Worm (Caenorhabditis elegans) whole organism, L4 larva: ENCODE measurements around the gene col-107.

Source experiments
- D1046.2 ChIP-seq: fragments of 200-800 bp; sonication (Bioruptor generic); IDR thresholded peaks from 2 replicates; pipeline ENCODE4 v1.3.6; 2022; ENCODE audit warnings: missing genetic modification characterization, missing compliant biosample characterization
- F37D6.2 ChIP-seq: sonication (generic microtip); optimal IDR thresholded peaks from 2 replicates; lab custom pipeline; 2016; ENCODE audit warnings: mild to moderate bottlenecking, missing genetic modification characterization, missing compliant biosample characterization
- F49E8.2 ChIP-seq: sonication (generic microtip); optimal IDR thresholded peaks from 2 replicates; lab custom pipeline; 2016; ENCODE audit warnings: missing compliant biosample characterization, mild to moderate bottlenecking, missing genetic modification characterization, borderline replicate concordance
- Y105C5A.15 ChIP-seq: fragments of 200-800 bp; sonication (Bioruptor generic); IDR thresholded peaks from 2 replicates; pipeline ENCODE4 v1.3.6; 2022; ENCODE audit warnings: missing genetic modification characterization, missing compliant biosample characterization
- Y75B8A.6 ChIP-seq: fragments of 200-800 bp; sonication (Bioruptor generic); IDR thresholded peaks from 2 replicates; pipeline ENCODE4 v1.3.6; 2022; ENCODE audit warnings: missing genetic modification reagents, missing genetic modification characterization, missing compliant biosample characterization
- ZK337.2 ChIP-seq: fragments of 200-800 bp; sonication (Bioruptor generic); IDR thresholded peaks from 2 replicates; pipeline ENCODE4 v1.3.6; 2022; ENCODE audit warnings: missing genetic modification reagents, missing genetic modification characterization, missing compliant biosample characterization
- aha-1 ChIP-seq: fragments of 150-350 bp; peaks from one replicate; lab custom pipeline; 2014; ENCODE audit warnings: missing biosample characterization, missing genetic modification characterization
- aly-2 ChIP-seq: sonication (generic microtip); optimal IDR thresholded peaks from 2 replicates; lab custom pipeline; 2018; ENCODE audit warnings: missing biosample characterization, missing genetic modification characterization
- ceh-32 ChIP-seq: sonication (generic microtip); optimal IDR thresholded peaks from 2 replicates; lab custom pipeline; 2016; ENCODE audit warnings: mild to moderate bottlenecking, missing genetic modification characterization, missing compliant biosample characterization; ENCODE audit not compliant: poor library complexity
- ceh-82 ChIP-seq: sonication (generic microtip); optimal IDR thresholded peaks from 2 replicates; lab custom pipeline; 2017; ENCODE audit warnings: missing biosample characterization, missing genetic modification characterization
- ctbp-1 ChIP-seq: fragments of 200-800 bp; sonication (Bioruptor generic); IDR thresholded peaks from 2 replicates; pipeline ENCODE4 v1.3.6; 2022; ENCODE audit warnings: missing genetic modification reagents, missing genetic modification characterization, missing compliant biosample characterization
- daf-12 ChIP-seq: fragments of 150-350 bp; optimal IDR thresholded peaks from 2 replicates; lab custom pipeline; 2014; ENCODE audit warnings: missing biosample characterization, missing genetic modification reagents, missing genetic modification characterization
- daf-16 ChIP-seq, 3 experiments: sonication (generic microtip); optimal IDR thresholded peaks; 2 replicates each; lab custom pipeline; 2016 to 2017; ENCODE audit warnings: missing genetic modification characterization in 3 of 3, missing genetic modification reagents in 3 of 3, mild to moderate bottlenecking in 2 of 3, missing compliant biosample characterization in 2 of 3, missing biosample characterization in 1 of 3, moderate library complexity in 1 of 3
- daf-19 ChIP-seq: fragments of 200-800 bp; sonication (Bioruptor generic); conservative IDR thresholded peaks from 2 replicates; pipeline ENCODE4 v1.3.6; 2022; ENCODE audit warnings: missing genetic modification characterization, missing compliant biosample characterization
- dmd-9 ChIP-seq: fragments of 200-800 bp; sonication (Bioruptor generic); IDR thresholded peaks from 2 replicates; pipeline ENCODE4 v1.3.6; 2022; ENCODE audit warnings: missing genetic modification reagents, missing genetic modification characterization, missing compliant biosample characterization
- dpl-1 ChIP-seq: fragments of 150-350 bp; optimal IDR thresholded peaks from 2 replicates; lab custom pipeline; 2014; ENCODE audit warnings: missing biosample characterization, missing genetic modification reagents, missing genetic modification characterization
- duxl-1 ChIP-seq: sonication (generic microtip); optimal IDR thresholded peaks from 2 replicates; lab custom pipeline; 2016; ENCODE audit warnings: mild to moderate bottlenecking, missing genetic modification characterization, moderate library complexity, missing compliant biosample characterization; ENCODE audit not compliant: poor library complexity
- dve-1 ChIP-seq: sonication (generic microtip); optimal IDR thresholded peaks from 2 replicates; lab custom pipeline; 2017; ENCODE audit warnings: antibody characterized with exemption, mild to moderate bottlenecking, missing genetic modification characterization, missing compliant biosample characterization; ENCODE audit not compliant: insufficient read depth
- fkh-10 ChIP-seq: fragments of 150-350 bp; optimal IDR thresholded peaks from 2 replicates; lab custom pipeline; 2014; ENCODE audit warnings: missing biosample characterization, missing genetic modification reagents, missing genetic modification characterization
- gei-8 ChIP-seq: fragments of 200-800 bp; sonication (Bioruptor generic); optimal IDR thresholded peaks from 2 replicates; lab custom pipeline; 2018; ENCODE audit warnings: mild to moderate bottlenecking, missing genetic modification characterization, missing compliant biosample characterization
- hif-1 ChIP-seq, 2 experiments: sonication (generic microtip); optimal IDR thresholded peaks; 2 replicates each; lab custom pipeline; 2016 to 2017; ENCODE audit warnings: missing compliant biosample characterization in 2 of 2, missing genetic modification characterization in 2 of 2, missing genetic modification reagents in 2 of 2, missing genotype in 2 of 2, mild to moderate bottlenecking in 1 of 2
- jun-1 ChIP-seq: fragments of 150-350 bp; optimal IDR thresholded peaks from 2 replicates; lab custom pipeline; 2014; ENCODE audit warnings: missing biosample characterization, missing genetic modification reagents, missing genetic modification characterization
- lim-7 ChIP-seq: fragments of 200-800 bp; sonication (Bioruptor generic); IDR thresholded peaks from 2 replicates; pipeline ENCODE4 v1.3.6; 2022; ENCODE audit warnings: missing genetic modification characterization, missing compliant biosample characterization
- lin-1 ChIP-seq: fragments of 200-800 bp; sonication (Bioruptor generic); IDR thresholded peaks from 2 replicates; pipeline ENCODE4 v1.3.6; 2022; ENCODE audit warnings: missing genetic modification reagents, missing genetic modification characterization, missing compliant biosample characterization
- lin-15B ChIP-seq: fragments of 150-350 bp; sonication (generic microtip); optimal IDR thresholded peaks from 3 replicates; lab custom pipeline; 2014; ENCODE audit warnings: missing biosample characterization, missing genetic modification characterization
- lin-29 ChIP-seq: fragments of 200-800 bp; sonication (Bioruptor generic); IDR thresholded peaks from 2 replicates; pipeline ENCODE4 v1.3.6; 2022; ENCODE audit warnings: missing genetic modification reagents, missing genetic modification characterization, missing compliant biosample characterization
- lin-39 ChIP-seq: fragments of 150-350 bp; optimal IDR thresholded peaks from 2 replicates; lab custom pipeline; 2014; ENCODE audit warnings: missing biosample characterization, missing genetic modification reagents, missing genetic modification characterization
- lsy-2 ChIP-seq, 2 experiments: fragments of 150-350 bp in 1 of 2; sonication (generic microtip) in 1 of 2; optimal IDR thresholded peaks; 2 replicates each; lab custom pipeline; 2014 to 2017; ENCODE audit warnings: missing biosample characterization in 2 of 2, missing genetic modification characterization in 2 of 2
- madf-9 ChIP-seq: fragments of 200-800 bp; sonication (Bioruptor generic); conservative IDR thresholded peaks from 2 replicates; pipeline ENCODE4 v1.3.6; 2022; ENCODE audit warnings: missing genetic modification reagents, missing genetic modification characterization, missing compliant biosample characterization
- mes-2 ChIP-seq: sonication (generic microtip); optimal IDR thresholded peaks from 2 replicates; lab custom pipeline; 2016; ENCODE audit warnings: missing genotype, mild to moderate bottlenecking, missing genetic modification characterization, missing compliant biosample characterization; ENCODE audit not compliant: poor library complexity, severe bottlenecking
- mxl-3 ChIP-seq: fragments of 200-800 bp; sonication (Bioruptor generic); optimal IDR thresholded peaks from 2 replicates; lab custom pipeline; 2018; ENCODE audit warnings: mild to moderate bottlenecking, missing genetic modification characterization, missing compliant biosample characterization
- nhr-10 ChIP-seq: fragments of 150-350 bp; optimal IDR thresholded peaks from 2 replicates; lab custom pipeline; 2014; ENCODE audit warnings: missing biosample characterization, missing genetic modification characterization
- nhr-25 ChIP-seq: sonication (generic microtip); optimal IDR thresholded peaks from 2 replicates; lab custom pipeline; 2017; ENCODE audit warnings: missing genetic modification characterization, mild to moderate bottlenecking, missing compliant biosample characterization, antibody characterized with exemption, moderate library complexity, borderline replicate concordance; ENCODE audit not compliant: insufficient read depth
- nhr-42 ChIP-seq: fragments of 200-800 bp; sonication (Bioruptor generic); IDR thresholded peaks from 2 replicates; pipeline ENCODE4 v1.3.6; 2022; ENCODE audit warnings: missing genetic modification characterization, missing compliant biosample characterization
- nhr-48 ChIP-seq: sonication (generic microtip); optimal IDR thresholded peaks from 2 replicates; lab custom pipeline; 2016; ENCODE audit warnings: mild to moderate bottlenecking, missing genetic modification characterization, missing compliant biosample characterization
- nhr-6 ChIP-seq: fragments of 150-350 bp; optimal IDR thresholded peaks from 2 replicates; lab custom pipeline; 2014; ENCODE audit warnings: missing biosample characterization, missing genetic modification characterization
- pqm-1 ChIP-seq: sonication (generic microtip); optimal IDR thresholded peaks from 2 replicates; lab custom pipeline; 2017; ENCODE audit warnings: missing biosample characterization, missing genetic modification characterization
- rbr-2 ChIP-seq: sonication (generic microtip); optimal IDR thresholded peaks from 2 replicates; lab custom pipeline; 2016; ENCODE audit warnings: missing genotype, missing genetic modification characterization, missing compliant biosample characterization
- saeg-2 ChIP-seq: fragments of 200-800 bp; sonication (Bioruptor generic); IDR thresholded peaks from 2 replicates; pipeline ENCODE4 v1.3.6; 2022; ENCODE audit warnings: missing genetic modification reagents, missing genetic modification characterization, missing compliant biosample characterization
- sdz-12 ChIP-seq: fragments of 200-800 bp; sonication (Bioruptor generic); optimal IDR thresholded peaks from 2 replicates; lab custom pipeline; 2018; ENCODE audit warnings: mild to moderate bottlenecking, missing genetic modification characterization, missing compliant biosample characterization
- snpc-1.2 ChIP-seq: fragments of 200-800 bp; sonication (Bioruptor generic); IDR thresholded peaks from 2 replicates; pipeline ENCODE4 v1.3.6; 2022; ENCODE audit warnings: missing genetic modification reagents, missing genetic modification characterization, missing compliant biosample characterization
- spr-3 ChIP-seq: fragments of 200-800 bp; sonication (Bioruptor generic); optimal IDR thresholded peaks from 2 replicates; lab custom pipeline; 2018; ENCODE audit warnings: mild to moderate bottlenecking, missing genetic modification characterization, missing compliant biosample characterization
- tag-97 ChIP-seq: fragments of 200-800 bp; sonication (Bioruptor generic); IDR thresholded peaks from 2 replicates; pipeline ENCODE4 v1.3.6; 2022; ENCODE audit warnings: missing genetic modification characterization, missing compliant biosample characterization
- tra-1 ChIP-seq: fragments of 200-800 bp; sonication (Bioruptor generic); IDR thresholded peaks from 2 replicates; pipeline ENCODE4 v1.3.6; 2022; ENCODE audit warnings: missing genetic modification reagents, missing genetic modification characterization, missing compliant biosample characterization
- unc-130 ChIP-seq: sonication (generic microtip); optimal IDR thresholded peaks from 2 replicates; lab custom pipeline; 2016; ENCODE audit warnings: missing genetic modification reagents, missing genetic modification characterization, missing compliant biosample characterization
- zag-1 ChIP-seq: fragments of 150-350 bp; optimal IDR thresholded peaks from 2 replicates; lab custom pipeline; 2014; ENCODE audit warnings: missing biosample characterization, missing genetic modification characterization
- zfp-2 ChIP-seq: sonication (generic microtip); optimal IDR thresholded peaks from 2 replicates; lab custom pipeline; 2016; ENCODE audit warnings: mild to moderate bottlenecking, missing genetic modification characterization, missing compliant biosample characterization
- zfp-3 ChIP-seq: fragments of 200-800 bp; sonication (Bioruptor generic); conservative IDR thresholded peaks from 2 replicates; pipeline ENCODE4 v1.3.6; 2022; ENCODE audit warnings: missing genetic modification reagents, missing genetic modification characterization, missing compliant biosample characterization
- ztf-7 ChIP-seq: fragments of 150-350 bp; optimal IDR thresholded peaks from 2 replicates; lab custom pipeline; 2014; ENCODE audit warnings: missing biosample characterization, missing genetic modification characterization

Gene col-107

DNA sequence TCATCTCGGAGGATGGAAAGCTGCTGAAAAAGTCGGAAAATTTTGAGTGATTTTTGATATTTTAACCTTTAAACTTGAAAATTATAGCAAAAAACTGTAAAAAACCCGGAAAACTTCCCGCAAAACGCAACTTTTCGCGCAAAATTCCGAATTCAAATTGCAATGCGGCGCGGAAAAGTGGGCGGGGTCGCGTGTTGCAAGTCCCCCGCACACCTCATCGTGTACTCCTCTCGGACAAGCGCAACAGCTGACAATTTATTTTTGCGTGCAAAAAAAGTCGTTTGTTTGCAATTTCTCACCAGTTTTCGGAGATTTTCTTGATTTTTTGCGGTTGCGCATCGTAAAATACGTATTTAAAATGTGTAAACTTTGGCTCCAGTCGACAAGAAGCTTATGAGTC, 47.3 kb downstream of the col-107 start, which contains the start of gene npp-8 (continued):
- peak; percentile 88 for TF ChIP-seq duxl-1 (tag; lab: Kevin White, UChicago)
- TF ChIP-seq hif-1 (tag; optimal IDR thresholded peaks at IDR 0.05; lab: Kevin White, UChicago) = peak in 1 of 2 experiments; percentile 85
- TF ChIP-seq lin-29 (GFP tag; lab: Robert Waterston, UW) = 0 out of 2 replicates have a peak, but pooled peaks have one; percentile 58
- TF ChIP-seq ztf-7 (tag; lab: Kevin White, UChicago) = peak; percentile 73
- peak; percentile 10 to 63 for TF ChIP-seq daf-16 (GFP tag; optimal IDR thresholded peaks at IDR 0.05; lab: Kevin White, UChicago)
- TF ChIP-seq daf-16 (tag; optimal IDR thresholded peaks at IDR 0.05; lab: Kevin White, UChicago) = peak; percentile 45
- TF ChIP-seq daf-19 = no peak
- TF ChIP-seq unc-130 (GFP tag; lab: Kevin White, UChicago) = peak; percentile 93
- no peak for TF ChIP-seq zag-1 (tag; lab: Kevin White, UChicago)
- TF ChIP-seq lin-39 (tag; lab: Kevin White, UChicago) = no peak
- TF ChIP-seq tra-1 (GFP tag; lab: Robert Waterston, UW) = peak; percentile 60; the same call in 1 of the 2 replicates
- no peak for TF ChIP-seq Y75B8A.6 (GFP tag; lab: Robert Waterston, UW)
- no peak for TF ChIP-seq aly-2 (tag; lab: Kevin White, UChicago)
- peak; percentile 43 for TF ChIP-seq lin-15B
- TF ChIP-seq pqm-1 (tag; lab: Kevin White, UChicago) = peak; percentile 30
- 0 out of 2 replicates have a peak, but pooled peaks have one; percentile 67 for TF ChIP-seq saeg-2
- TF ChIP-seq zfp-2 = peak; percentile 33
- TF ChIP-seq dpl-1 = peak; percentile 89
- TF ChIP-seq F49E8.2 (tag; lab: Kevin White, UChicago) = peak; percentile 70
- no peak for TF ChIP-seq sdz-12
- TF ChIP-seq nhr-6 = peak; percentile 56
- peak; percentile 59 for TF ChIP-seq F37D6.2 (tag; lab: Kevin White, UChicago)
- TF ChIP-seq tag-97 (GFP tag; lab: Robert Waterston, UW) = no peak
- no peak for TF ChIP-seq lim-7 (GFP tag; lab: Robert Waterston, UW)
- TF ChIP-seq madf-9 (GFP tag; lab: Robert Waterston, UW) = peak; percentile 78
- peak; percentile 70; the same call in 1 of the 2 replicates for TF ChIP-seq dmd-9 (GFP tag; lab: Robert Waterston, UW)
- peak in 1 of 2 experiments; percentile 88 for TF ChIP-seq lsy-2 (tag; optimal IDR thresholded peaks at IDR 0.05; lab: Kevin White, UChicago)
- peak; percentile 67 for TF ChIP-seq nhr-25 (tag; lab: Kevin White, UChicago)
- peak; percentile 74; the same call in 1 of the 2 replicates for TF ChIP-seq ctbp-1 (GFP tag; lab: Robert Waterston, UW)
- peak; percentile 88 for TF ChIP-seq rbr-2 (tag; lab: Kevin White, UChicago)
- TF ChIP-seq mes-2 (tag; lab: Kevin White, UChicago) = peak; percentile 97
- TF ChIP-seq ZK337.2 (GFP tag; lab: Robert Waterston, UW) = 0 out of 2 replicates have a peak, but pooled peaks have one; percentile 32
- TF ChIP-seq nhr-10 (tag; lab: Kevin White, UChicago) = no peak
- TF ChIP-seq aha-1 (tag; lab: Kevin White, UChicago) = peak; percentile 56
- TF ChIP-seq lin-1 (GFP tag; lab: Robert Waterston, UW) = peak; percentile 50; the same call in 1 of the 2 replicates
- TF ChIP-seq zfp-3 (GFP tag; lab: Robert Waterston, UW) = peak; percentile 68; the same call in 1 of the 2 replicates
- no peak for TF ChIP-seq Y105C5A.15 (GFP tag; lab: Robert Waterston, UW)
- peak; percentile 64 for TF ChIP-seq mxl-3 (GFP tag; lab: Kevin White, UChicago)
- peak; percentile 86 for TF ChIP-seq spr-3 (GFP tag; lab: Kevin White, UChicago)
- TF ChIP-seq ceh-82 = no peak
- TF ChIP-seq nhr-42 (GFP tag; lab: Robert Waterston, UW) = peak; percentile 69; the same call in 1 of the 2 replicates
- no peak for TF ChIP-seq ceh-32 (tag; lab: Kevin White, UChicago)
- peak; percentile 91 for TF ChIP-seq dve-1 (tag; lab: Kevin White, UChicago)
- TF ChIP-seq snpc-1.2 (GFP tag; lab: Robert Waterston, UW) = peak; percentile 57; the same call in 1 of the 2 replicates
- TF ChIP-seq D1046.2 (GFP tag; lab: Robert Waterston, UW) = peak; percentile 90
- peak; percentile 40 for TF ChIP-seq gei-8 (GFP tag; lab: Kevin White, UChicago)
- TF ChIP-seq fkh-10 = peak; percentile 71
- TF ChIP-seq daf-12 = no peak
- peak; percentile 59 for TF ChIP-seq nhr-48 (tag; lab: Kevin White, UChicago)
- TF ChIP-seq jun-1 (tag; lab: Kevin White, UChicago) = no peak
